Worm (Caenorhabditis elegans) whole organism, late embryonic: Measurements from ENCODE around the gene ttr-15.

ENCODE experiments used
- ceh-2 ChIP-seq: sonication (generic microtip); optimal IDR thresholded peaks from 2 replicates; lab custom pipeline; 2016; ENCODE audit warnings: missing genotype, missing genetic modification characterization, missing compliant biosample characterization
- che-1 ChIP-seq: sonication (generic microtip); optimal IDR thresholded peaks from 2 replicates; lab custom pipeline; 2016; ENCODE audit warnings: mild to moderate bottlenecking, missing genetic modification characterization, missing compliant biosample characterization
- elt-2 ChIP-seq: sonication (generic microtip); optimal IDR thresholded peaks from 2 replicates; lab custom pipeline; 2016; ENCODE audit warnings: missing genetic modification reagents, missing genetic modification characterization, missing compliant biosample characterization
- nfya-1 ChIP-seq: sonication (generic microtip); optimal IDR thresholded peaks from 2 replicates; lab custom pipeline; 2017; ENCODE audit warnings: missing genetic modification characterization, mild to moderate bottlenecking, missing compliant biosample characterization, antibody characterized with exemption, moderate library complexity
- pqm-1 ChIP-seq: sonication (generic microtip); optimal IDR thresholded peaks from 2 replicates; lab custom pipeline; 2016; ENCODE audit warnings: missing genetic modification characterization, missing compliant biosample characterization
- tbx-2 ChIP-seq: sonication (generic microtip); optimal IDR thresholded peaks from 2 replicates; lab custom pipeline; 2016; ENCODE audit warnings: missing genetic modification characterization, missing compliant biosample characterization
- tbx-7 ChIP-seq: sonication (generic microtip); optimal IDR thresholded peaks from 2 replicates; lab custom pipeline; 2016; ENCODE audit warnings: missing genotype, missing genetic modification characterization, missing compliant biosample characterization

DNA sequence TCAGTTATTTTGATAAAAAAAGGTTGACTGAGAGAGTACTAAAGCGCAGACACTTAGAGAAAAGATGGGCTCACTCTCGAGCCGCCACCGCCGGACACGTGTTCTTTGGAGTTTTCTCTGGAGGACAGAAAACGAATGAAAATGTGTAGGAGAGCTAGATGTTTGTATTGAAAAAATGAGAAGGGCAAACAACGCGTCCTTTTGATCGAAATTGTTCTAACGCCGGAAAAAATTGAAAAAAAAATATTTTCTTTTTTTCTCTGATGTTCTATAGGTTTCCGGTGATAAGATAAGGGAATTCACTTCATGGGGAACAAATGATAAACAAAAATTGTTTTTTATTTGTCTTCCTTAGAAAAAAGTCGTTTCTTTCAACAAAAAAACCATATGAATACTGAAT lies 7.8 kb upstream of the ttr-15 start:
- TF ChIP-seq tbx-2 (no peak), nfya-1 (tag; lab: Kevin White, UChicago) (no peak), pqm-1 (no peak), ceh-2 (tag; lab: Kevin White, UChicago) (no peak), tbx-7 (tag; lab: Kevin White, UChicago) (no peak), che-1 (tag; lab: Kevin White, UChicago) (no peak), elt-2 (tag; lab: Kevin White, UChicago) (peak; percentile 52)
